Fruit fly (Drosophila melanogaster) whole organism, prepupa: ENCODE results near the gene CG32071.

Source experiments
- CG10631 ChIP-seq: fragments of 200-800 bp; sonication (Bioruptor generic); optimal IDR thresholded peaks from 2 replicates; lab custom pipeline; 2016; ENCODE audit warnings: missing biosample characterization, missing genetic modification characterization
- CG10669 ChIP-seq: fragments of 200-800 bp; sonication (Bioruptor generic); optimal IDR thresholded peaks from 3 replicates; lab custom pipeline; 2018; ENCODE audit warnings: missing biosample characterization, mild to moderate bottlenecking, missing genetic modification characterization, moderate library complexity
- CG11762 ChIP-seq: fragments of 200-800 bp; sonication (Bioruptor generic); optimal IDR thresholded peaks from 3 replicates; lab custom pipeline; 2016; ENCODE audit warnings: missing biosample characterization, missing genetic modification characterization; ENCODE audit not compliant: insufficient read depth
- CG11902 ChIP-seq: fragments of 200-800 bp; sonication (Bioruptor generic); optimal IDR thresholded peaks from 3 replicates; lab custom pipeline; 2016; ENCODE audit warnings: missing biosample characterization, missing genetic modification characterization
- CG15336 ChIP-seq: fragments of 200-800 bp; sonication (Bioruptor generic); IDR thresholded peaks from 2 replicates; pipeline ENCODE4 v1.3.6; 2022; ENCODE audit warnings: missing biosample characterization, missing genetic modification characterization
- CG3032 ChIP-seq: fragments of 200-800 bp; optimal IDR thresholded peaks from 2 replicates; lab custom pipeline; 2019; ENCODE audit warnings: missing biosample characterization, mild to moderate bottlenecking, missing genetic modification characterization, moderate library complexity
- CG31627 ChIP-seq: fragments of 200-800 bp; sonication (Bioruptor generic); optimal IDR thresholded peaks from 3 replicates; lab custom pipeline; 2016; ENCODE audit warnings: missing biosample characterization, missing genetic modification characterization
- CG32006 ChIP-seq: fragments of 200-800 bp; sonication (Bioruptor generic); optimal IDR thresholded peaks from 3 replicates; lab custom pipeline; 2017; ENCODE audit warnings: missing biosample characterization, mild to moderate bottlenecking, missing genetic modification characterization
- CG4318 ChIP-seq: fragments of 200-800 bp; sonication (Bioruptor generic); optimal IDR thresholded peaks from 3 replicates; lab custom pipeline; 2017; ENCODE audit warnings: missing biosample characterization, mild to moderate bottlenecking, missing genetic modification characterization
- CG6163 ChIP-seq: fragments of 200-800 bp; sonication (Bioruptor generic); IDR thresholded peaks from 3 replicates; pipeline ENCODE4 v1.3.6; 2022; ENCODE audit warnings: missing biosample characterization, missing genetic modification characterization
- CG6276 ChIP-seq: fragments of 200-800 bp; sonication (Bioruptor generic); optimal IDR thresholded peaks from 2 replicates; lab custom pipeline; 2017; ENCODE audit warnings: missing biosample characterization, mild to moderate bottlenecking, missing genetic modification characterization
- CG8632 ChIP-seq: fragments of 200-800 bp; sonication (Bioruptor generic); optimal IDR thresholded peaks from 3 replicates; lab custom pipeline; 2016; ENCODE audit warnings: missing biosample characterization, missing genetic modification characterization
- CG9139 ChIP-seq: fragments of 200-800 bp; sonication (Bioruptor generic); optimal IDR thresholded peaks from 3 replicates; lab custom pipeline; 2017; ENCODE audit warnings: missing biosample characterization, mild to moderate bottlenecking, missing genetic modification characterization
- Eip75B ChIP-seq: fragments of 200-800 bp; sonication (Bioruptor generic); optimal IDR thresholded peaks from 3 replicates; lab custom pipeline; 2016; ENCODE audit warnings: missing biosample characterization, missing genetic modification characterization
- Eip78C ChIP-seq: fragments of 200-800 bp; sonication (Bioruptor generic); peaks from one replicate; lab custom pipeline; 2016; ENCODE audit warnings: missing biosample characterization, missing genetic modification characterization
- Ets96B ChIP-seq: fragments of 200-800 bp; optimal IDR thresholded peaks from 2 replicates; lab custom pipeline; 2019; ENCODE audit warnings: missing biosample characterization, mild to moderate bottlenecking, missing genetic modification characterization, moderate library complexity
- Gug ChIP-seq: fragments of 200-800 bp; sonication (Bioruptor generic); IDR thresholded peaks from 2 replicates; pipeline ENCODE4 v1.3.6; 2022; ENCODE audit warnings: missing biosample characterization, missing genetic modification characterization
- Hr39 ChIP-seq: fragments of 200-800 bp; sonication (Bioruptor generic); optimal IDR thresholded peaks from 2 replicates; lab custom pipeline; 2016; ENCODE audit warnings: missing biosample characterization, missing genetic modification characterization
- Hr4 ChIP-seq: fragments of 200-800 bp; sonication (Bioruptor generic); optimal IDR thresholded peaks from 3 replicates; lab custom pipeline; 2016; ENCODE audit warnings: missing biosample characterization, missing genetic modification characterization
- Met ChIP-seq: fragments of 200-800 bp; sonication (Bioruptor generic); optimal IDR thresholded peaks from 3 replicates; lab custom pipeline; 2016; ENCODE audit warnings: missing biosample characterization, missing genetic modification characterization
- OdsH ChIP-seq: fragments of 200-800 bp; sonication (Bioruptor generic); optimal IDR thresholded peaks from 3 replicates; lab custom pipeline; 2016; ENCODE audit warnings: missing biosample characterization, missing genetic modification characterization
- Sox102F ChIP-seq: fragments of 200-800 bp; sonication (Bioruptor generic); optimal IDR thresholded peaks from 2 replicates; lab custom pipeline; 2016; ENCODE audit warnings: missing biosample characterization, mild to moderate bottlenecking, missing genetic modification characterization
- Sox14 ChIP-seq: fragments of 200-800 bp; sonication (Bioruptor generic); optimal IDR thresholded peaks from 3 replicates; lab custom pipeline; 2016; ENCODE audit warnings: missing biosample characterization, missing genetic modification characterization
- Sox15 ChIP-seq: fragments of 200-800 bp; sonication (Bioruptor generic); optimal IDR thresholded peaks from 3 replicates; lab custom pipeline; 2016; ENCODE audit warnings: missing biosample characterization, missing genetic modification characterization
- achi ChIP-seq: fragments of 200-800 bp; sonication (Bioruptor generic); optimal IDR thresholded peaks from 3 replicates; lab custom pipeline; 2016; ENCODE audit warnings: missing biosample characterization, missing genetic modification characterization
- dac ChIP-seq: fragments of 200-800 bp; sonication (Bioruptor generic); optimal IDR thresholded peaks from 2 replicates; lab custom pipeline; 2017; ENCODE audit warnings: missing biosample characterization, mild to moderate bottlenecking, missing genetic modification characterization
- eg ChIP-seq: fragments of 200-800 bp; sonication (Bioruptor generic); IDR thresholded peaks from 3 replicates; pipeline ENCODE4 v1.3.6; 2022; ENCODE audit warnings: missing biosample characterization, missing genetic modification characterization
- esn ChIP-seq: fragments of 200-800 bp; sonication (Bioruptor generic); optimal IDR thresholded peaks from 2 replicates; lab custom pipeline; 2016; ENCODE audit warnings: missing biosample characterization, mild to moderate bottlenecking, missing genetic modification characterization, moderate library complexity
- fd85E ChIP-seq: fragments of 200-800 bp; sonication (Bioruptor generic); optimal IDR thresholded peaks from 3 replicates; lab custom pipeline; 2016; ENCODE audit warnings: missing biosample characterization, missing genetic modification characterization
- fkh ChIP-seq: fragments of 200-800 bp; sonication (Bioruptor generic); optimal IDR thresholded peaks from 3 replicates; lab custom pipeline; 2017; ENCODE audit warnings: missing biosample characterization, mild to moderate bottlenecking, missing genetic modification characterization, moderate library complexity
- net ChIP-seq: fragments of 200-800 bp; sonication (Bioruptor generic); optimal IDR thresholded peaks from 3 replicates; lab custom pipeline; 2016; ENCODE audit warnings: missing biosample characterization, missing genetic modification characterization
- salr ChIP-seq, 2 experiments: fragments of 200-800 bp; sonication (Bioruptor generic); optimal IDR thresholded peaks; 3 replicates each; lab custom pipeline; 2016 to 2018; ENCODE audit warnings: missing biosample characterization in 2 of 2, missing genetic modification characterization in 2 of 2, mild to moderate bottlenecking in 1 of 2
- spab ChIP-seq: fragments of 200-800 bp; sonication (Bioruptor generic); optimal IDR thresholded peaks from 2 replicates; lab custom pipeline; 2017; ENCODE audit warnings: missing biosample characterization, mild to moderate bottlenecking, missing genetic modification characterization, missing genetic modification reagents
- ss ChIP-seq, 2 experiments: fragments of 200-800 bp; sonication (Bioruptor generic); optimal IDR thresholded peaks; 2 replicates in 1 of 2; 3 replicates in 1 of 2; lab custom pipeline; 2017 to 2018; ENCODE audit warnings: mild to moderate bottlenecking in 2 of 2, missing biosample characterization in 2 of 2, missing genetic modification characterization in 2 of 2, moderate library complexity in 1 of 2
- svp ChIP-seq: fragments of 200-800 bp; sonication (Bioruptor generic); peaks from one replicate; lab custom pipeline; 2016; ENCODE audit warnings: missing biosample characterization, missing genetic modification characterization
- topi ChIP-seq: fragments of 200-800 bp; sonication (Bioruptor generic); optimal IDR thresholded peaks from 3 replicates; lab custom pipeline; 2016; ENCODE audit warnings: missing biosample characterization, missing genetic modification characterization
- vri ChIP-seq: fragments of 200-800 bp; sonication (Bioruptor generic); optimal IDR thresholded peaks from 3 replicates; lab custom pipeline; 2016; ENCODE audit warnings: missing biosample characterization, mild to moderate bottlenecking, missing genetic modification characterization

CG32071 gene

dm6 chr3L:11120419-11120958, 16.8 kb upstream of the CG32071 start, which contains the start of the genes FoxK and mRpL2 (continued):
- peak; percentile 47 for TF ChIP-seq CG10631
- peak; percentile 43 for TF ChIP-seq OdsH (GFP tag; lab: Kevin White, UChicago)
- peak; percentile 57 for TF ChIP-seq Eip75B (GFP tag; lab: Kevin White, UChicago)
- peak; percentile 75 for TF ChIP-seq CG15336 (GFP tag; lab: Robert Waterston, UW)
- peak; percentile 61 for TF ChIP-seq Hr4 (GFP tag; lab: Kevin White, UChicago)
- TF ChIP-seq Sox102F, result peak; percentile 66
- TF ChIP-seq dac (GFP tag; lab: Kevin White, UChicago), result peak; percentile 43
- TF ChIP-seq topi (GFP tag; lab: Kevin White, UChicago), result peak; percentile 42
- TF ChIP-seq Sox15 (GFP tag; lab: Kevin White, UChicago), result no peak

- TF ChIP-seq vri (GFP tag; lab: Kevin White, UChicago) (peak; percentile 78), CG9139 (GFP tag; lab: Kevin White, UChicago) (no peak), svp (GFP tag; lab: Kevin White, UChicago) (no peak), CG8632 (GFP tag; lab: Kevin White, UChicago) (no peak), fkh (peak; percentile 98), CG15336 (GFP tag; lab: Robert Waterston, UW) (no peak), Met (GFP tag; lab: Kevin White, UChicago) (no peak), fd85E (GFP tag; lab: Kevin White, UChicago) (no peak), CG6163 (GFP tag; lab: Robert Waterston, UW) (no peak), spab (GFP tag; lab: Kevin White, UChicago) (no peak), Sox14 (no peak), CG32006 (GFP tag; lab: Kevin White, UChicago) (no peak), Gug (no peak), CG4318 (GFP tag; lab: Kevin White, UChicago) (no peak)
These were observed 16.3 kb upstream of the CG32071 start for dm6 chr3L:11119901-11120418.

- TF ChIP-seq fkh, result no peak
- TF ChIP-seq svp (GFP tag; lab: Kevin White, UChicago), result peak; percentile 60
- no peak for TF ChIP-seq Ets96B
- peak; percentile 4 for TF ChIP-seq CG3032 (tag; lab: Kevin White, UChicago)
- peak; percentile 5 for TF ChIP-seq Met (GFP tag; lab: Kevin White, UChicago)
- TF ChIP-seq CG11902 (GFP tag; lab: Kevin White, UChicago), result no peak
- TF ChIP-seq salr (GFP tag; optimal IDR thresholded peaks at IDR 0.05; lab: Kevin White, UChicago), result peak in 1 of 2 experiments; percentile 19
- TF ChIP-seq CG6163 (GFP tag; lab: Robert Waterston, UW), result peak; percentile 60; the same call in 2 of the 3 replicates
- TF ChIP-seq net (GFP tag; lab: Kevin White, UChicago), result no peak
- no peak for TF ChIP-seq dac (GFP tag; lab: Kevin White, UChicago)
- TF ChIP-seq OdsH (GFP tag; lab: Kevin White, UChicago), result no peak
- TF ChIP-seq CG31627 (GFP tag; lab: Kevin White, UChicago), result peak; percentile 19
- TF ChIP-seq Sox14, result peak; percentile 18
- TF ChIP-seq CG11762 (GFP tag; lab: Kevin White, UChicago), result no peak
- 0 out of 2 replicates have a peak, but pooled peaks have one; percentile 9 for TF ChIP-seq Gug
- no peak for TF ChIP-seq CG10669 (GFP tag; lab: Kevin White, UChicago)
- peak; percentile 7 for TF ChIP-seq Hr39
- TF ChIP-seq Eip78C, result no peak
- no peak for TF ChIP-seq achi (GFP tag; lab: Kevin White, UChicago)
- TF ChIP-seq esn (GFP tag; lab: Kevin White, UChicago), result peak; percentile 1
- peak; percentile 13 for TF ChIP-seq CG9139 (GFP tag; lab: Kevin White, UChicago)
- peak; percentile 60; the same call in 2 of the 3 replicates for TF ChIP-seq eg (GFP tag; lab: Robert Waterston, UW)
- TF ChIP-seq ss (GFP tag; optimal IDR thresholded peaks at IDR 0.05; lab: Kevin White, UChicago), result no peak
- TF ChIP-seq CG6276, result no peak
- TF ChIP-seq, all 60 proteins: peak for 12
These were observed 15.8 kb upstream of the CG32071 start for dm6 chr3L:11119396-11119900.
